Fruit fly (Drosophila melanogaster) whole organism, embryonic: ENCODE results near the gene Etl1.
A peak's percentile ranks its signal among the peaks of the same experiment; 100 is the strongest.

ENCODE experiments used
- B-H1 ChIP-seq: fragments of 200-800 bp; sonication (Bioruptor generic); IDR thresholded peaks from 3 replicates; pipeline ENCODE4 v1.3.6; 2022; ENCODE audit warnings: missing biosample characterization, missing genetic modification characterization
- CG10267 ChIP-seq: fragments of 200-800 bp; sonication (Bioruptor generic); optimal IDR thresholded peaks from 2 replicates; lab custom pipeline; 2018; ENCODE audit warnings: missing biosample characterization, mild to moderate bottlenecking, missing genetic modification characterization, moderate library complexity
- CG10366 ChIP-seq: fragments of 200-800 bp; sonication (Bioruptor generic); IDR thresholded peaks from 2 replicates; pipeline ENCODE4 v1.3.6; 2022; ENCODE audit warnings: missing biosample characterization, missing genetic modification characterization
- CG12391 ChIP-seq: fragments of 200-800 bp; sonication (Bioruptor generic); optimal IDR thresholded peaks from 3 replicates; lab custom pipeline; 2018; ENCODE audit warnings: missing biosample characterization, mild to moderate bottlenecking, missing genetic modification characterization, moderate library complexity
- CG14667 ChIP-seq: fragments of 200-800 bp; sonication (Bioruptor generic); IDR thresholded peaks from 2 replicates; pipeline ENCODE4 v1.3.6; 2022; ENCODE audit warnings: missing biosample characterization, missing genetic modification characterization
- CG15514 ChIP-seq: fragments of 200-800 bp; sonication (Bioruptor generic); optimal IDR thresholded peaks from 3 replicates; lab custom pipeline; 2017; ENCODE audit warnings: missing biosample characterization, missing genetic modification characterization, mild to moderate bottlenecking, moderate library complexity, missing genetic modification reagents
- CG16779 ChIP-seq: fragments of 200-800 bp; sonication (Bioruptor generic); IDR thresholded peaks from 2 replicates; pipeline ENCODE4 v1.3.6; 2022; ENCODE audit warnings: missing biosample characterization, missing genetic modification characterization
- CG16813 ChIP-seq: fragments of 200-800 bp; sonication (Bioruptor generic); IDR thresholded peaks from 3 replicates; pipeline ENCODE4 v1.3.6; 2022; ENCODE audit warnings: missing biosample characterization, missing genetic modification characterization; ENCODE audit not compliant: partially characterized antibody
- CG16863 ChIP-seq: fragments of 200-800 bp; sonication (Bioruptor generic); optimal IDR thresholded peaks from 3 replicates; lab custom pipeline; 2016; ENCODE audit warnings: missing biosample characterization, missing genetic modification characterization
- CG17186 ChIP-seq: fragments of 200-800 bp; sonication (Bioruptor generic); optimal IDR thresholded peaks from 3 replicates; lab custom pipeline; 2017; ENCODE audit warnings: missing biosample characterization, missing genetic modification reagents, missing genetic modification characterization
- CG17361 ChIP-seq: fragments of 200-800 bp; sonication (Bioruptor generic); IDR thresholded peaks from 3 replicates; pipeline ENCODE4 v1.3.6; 2022; ENCODE audit warnings: missing biosample characterization, missing genetic modification characterization
- CG17802 ChIP-seq: fragments of 200-800 bp; sonication (Bioruptor generic); optimal IDR thresholded peaks from 2 replicates; lab custom pipeline; 2018; ENCODE audit warnings: missing biosample characterization, mild to moderate bottlenecking, missing genetic modification characterization, moderate library complexity
- CG17912 ChIP-seq: fragments of 200-800 bp; sonication (Bioruptor generic); optimal IDR thresholded peaks from 2 replicates; lab custom pipeline; 2018; ENCODE audit warnings: missing biosample characterization, mild to moderate bottlenecking, missing genetic modification characterization
- CG2116 ChIP-seq: fragments of 200-800 bp; sonication (Bioruptor generic); optimal IDR thresholded peaks from 3 replicates; lab custom pipeline; 2018; ENCODE audit warnings: missing biosample characterization, mild to moderate bottlenecking, missing genetic modification characterization
- CG2120 ChIP-seq: fragments of 200-800 bp; sonication (Bioruptor generic); optimal IDR thresholded peaks from 3 replicates; lab custom pipeline; 2016; ENCODE audit warnings: missing biosample characterization, missing genetic modification characterization
- CG2199 ChIP-seq: fragments of 200-800 bp; sonication (Bioruptor generic); IDR thresholded peaks from 3 replicates; pipeline ENCODE4 v1.3.6; 2022; ENCODE audit warnings: missing biosample characterization, missing genetic modification characterization
- CG34224 ChIP-seq: fragments of 200-800 bp; sonication (Bioruptor generic); IDR thresholded peaks from 3 replicates; pipeline ENCODE4 v1.3.6; 2022; ENCODE audit warnings: missing biosample characterization, missing genetic modification characterization; ENCODE audit not compliant: partially characterized antibody
- CG34422 ChIP-seq: fragments of 200-800 bp; sonication (Bioruptor generic); IDR thresholded peaks from 3 replicates; pipeline ENCODE4 v1.3.6; 2022; ENCODE audit warnings: missing biosample characterization, missing genetic modification characterization
- CG7357 ChIP-seq: fragments of 200-800 bp; sonication (Bioruptor generic); IDR thresholded peaks from 3 replicates; pipeline ENCODE4 v1.3.6; 2022; ENCODE audit warnings: missing biosample characterization, missing genetic modification characterization
- CG8089 ChIP-seq: fragments of 200-800 bp; sonication (Bioruptor generic); optimal IDR thresholded peaks from 3 replicates; lab custom pipeline; 2016; ENCODE audit warnings: missing biosample characterization, missing genetic modification characterization
- CG8290 ChIP-seq, 3 experiments: fragments of 200-800 bp; sonication (Bioruptor generic); optimal IDR thresholded peaks; 2 replicates each; lab custom pipeline; 2016 to 2019; ENCODE audit warnings: missing biosample characterization in 3 of 3, missing genetic modification characterization in 3 of 3, mild to moderate bottlenecking in 2 of 3, moderate library complexity in 1 of 3
- CHES-1-like ChIP-seq: fragments of 200-800 bp; sonication (Bioruptor generic); optimal IDR thresholded peaks from 2 replicates; lab custom pipeline; 2016; ENCODE audit warnings: missing biosample characterization, missing genetic modification characterization
- CoRest ChIP-seq: fragments of 200-800 bp; sonication (Bioruptor generic); optimal IDR thresholded peaks from 3 replicates; lab custom pipeline; 2018; ENCODE audit warnings: missing biosample characterization, mild to moderate bottlenecking, missing genetic modification characterization, moderate library complexity
- Dp ChIP-seq: fragments of 200-800 bp; sonication (Bioruptor generic); optimal IDR thresholded peaks from 2 replicates; lab custom pipeline; 2018; ENCODE audit warnings: missing biosample characterization, mild to moderate bottlenecking, missing genetic modification characterization, moderate library complexity
- Hr51 ChIP-seq, 2 experiments: fragments of 200-800 bp; sonication (Bioruptor generic); optimal IDR thresholded peaks; 2 replicates in 1 of 2; 3 replicates in 1 of 2; lab custom pipeline; 2016 to 2018; ENCODE audit warnings: missing biosample characterization in 2 of 2, missing genetic modification characterization in 2 of 2, mild to moderate bottlenecking in 1 of 2, moderate library complexity in 1 of 2
- Max ChIP-seq: fragments of 200-800 bp; sonication (Bioruptor generic); optimal IDR thresholded peaks from 2 replicates; lab custom pipeline; 2016; ENCODE audit warnings: missing biosample characterization, mild to moderate bottlenecking, missing genetic modification characterization
- Myb ChIP-seq: fragments of 200-800 bp; sonication (Bioruptor generic); optimal IDR thresholded peaks from 2 replicates; lab custom pipeline; 2016; ENCODE audit warnings: missing biosample characterization, missing genetic modification characterization
- Opbp ChIP-seq: fragments of 200-800 bp; sonication (Bioruptor generic); IDR thresholded peaks from 3 replicates; pipeline ENCODE4 v1.3.6; 2022; ENCODE audit warnings: missing biosample characterization, missing genetic modification characterization; ENCODE audit not compliant: partially characterized antibody
- Scr ChIP-seq: fragments of 200-800 bp; sonication (Bioruptor generic); IDR thresholded peaks from 2 replicates; pipeline ENCODE4 v1.3.6; 2022; ENCODE audit warnings: missing biosample characterization, missing genetic modification characterization; ENCODE audit not compliant: partially characterized antibody
- Sin3A ChIP-seq: fragments of >200 bp; optimal IDR thresholded peaks from 2 replicates; lab custom pipeline; 2018
- Sox102F ChIP-seq: fragments of 200-800 bp; sonication (Bioruptor generic); optimal IDR thresholded peaks from 2 replicates; lab custom pipeline; 2018; ENCODE audit warnings: missing biosample characterization, mild to moderate bottlenecking, missing genetic modification characterization, moderate library complexity
- YL-1 ChIP-seq: fragments of 200-800 bp; sonication (Bioruptor generic); optimal IDR thresholded peaks from 3 replicates; lab custom pipeline; 2017; ENCODE audit warnings: missing biosample characterization, mild to moderate bottlenecking, missing genetic modification characterization
- amos ChIP-seq: fragments of 200-800 bp; sonication (Bioruptor generic); IDR thresholded peaks from 2 replicates; pipeline ENCODE4 v1.3.6; 2022; ENCODE audit warnings: missing biosample characterization, missing genetic modification characterization; ENCODE audit not compliant: partially characterized antibody
- aop ChIP-seq: fragments of 200-800 bp; sonication (Bioruptor generic); IDR thresholded peaks from 2 replicates; pipeline ENCODE4 v1.3.6; 2022; ENCODE audit warnings: missing biosample characterization, missing genetic modification characterization
- ap ChIP-seq: fragments of 200-800 bp; sonication (Bioruptor generic); IDR thresholded peaks from 2 replicates; pipeline ENCODE4 v1.3.6; 2022; ENCODE audit warnings: missing biosample characterization, missing genetic modification characterization
- ase ChIP-seq: fragments of 200-800 bp; sonication (Bioruptor generic); IDR thresholded peaks from 3 replicates; pipeline ENCODE4 v1.3.6; 2022; ENCODE audit warnings: missing biosample characterization, missing genetic modification characterization
- bab2 ChIP-seq: fragments of 200-800 bp; sonication (Bioruptor generic); optimal IDR thresholded peaks from 2 replicates; lab custom pipeline; 2016; ENCODE audit warnings: missing biosample characterization, missing genetic modification characterization
- bbx ChIP-seq: fragments of 200-800 bp; sonication (Bioruptor generic); IDR thresholded peaks from 2 replicates; pipeline ENCODE4 v1.3.6; 2022; ENCODE audit warnings: missing biosample characterization, missing genetic modification characterization; ENCODE audit not compliant: partially characterized antibody
- bowl ChIP-seq: fragments of 200-800 bp; sonication (Bioruptor generic); IDR thresholded peaks from 2 replicates; pipeline ENCODE4 v1.3.6; 2022; ENCODE audit warnings: missing biosample characterization, missing genetic modification characterization
- cato ChIP-seq: fragments of 200-800 bp; sonication (Bioruptor generic); optimal IDR thresholded peaks from 2 replicates; lab custom pipeline; 2016; ENCODE audit warnings: missing biosample characterization, missing genetic modification characterization, borderline replicate concordance
- fru ChIP-seq: fragments of >200 bp; optimal IDR thresholded peaks from 2 replicates; lab custom pipeline; 2017
- otp ChIP-seq: fragments of 200-800 bp; sonication (Bioruptor generic); IDR thresholded peaks from 3 replicates; pipeline ENCODE4, ENCODE4 v1.3.6; 2022; ENCODE audit warnings: missing biosample characterization, missing genetic modification characterization
- phol ChIP-seq: fragments of 200-800 bp; sonication (Bioruptor generic); optimal IDR thresholded peaks from 3 replicates; lab custom pipeline; 2018; ENCODE audit warnings: missing biosample characterization, mild to moderate bottlenecking, missing genetic modification characterization, moderate library complexity
- pzg ChIP-seq: fragments of 200-800 bp; sonication (Bioruptor generic); optimal IDR thresholded peaks from 3 replicates; lab custom pipeline; 2018; ENCODE audit warnings: missing biosample characterization, mild to moderate bottlenecking, missing genetic modification characterization, moderate library complexity
- repo ChIP-seq: fragments of 200-800 bp; sonication (Bioruptor generic); optimal IDR thresholded peaks from 2 replicates; lab custom pipeline; 2016; ENCODE audit warnings: missing biosample characterization, missing genetic modification characterization
- row ChIP-seq: fragments of 200-800 bp; sonication (Bioruptor generic); IDR thresholded peaks from 3 replicates; pipeline ENCODE4 v1.3.6; 2022; ENCODE audit warnings: missing biosample characterization, missing genetic modification characterization
- sna ChIP-seq: fragments of 200-800 bp; sonication (Bioruptor generic); IDR thresholded peaks from 2 replicates; pipeline ENCODE4 v1.3.6; 2022; ENCODE audit warnings: missing biosample characterization, missing genetic modification characterization; ENCODE audit not compliant: partially characterized antibody
- trem ChIP-seq: fragments of 200-800 bp; optimal IDR thresholded peaks from 3 replicates; lab custom pipeline; 2019; ENCODE audit warnings: missing biosample characterization, mild to moderate bottlenecking, missing genetic modification characterization, moderate library complexity
- tx ChIP-seq: fragments of 200-800 bp; sonication (Bioruptor generic); optimal IDR thresholded peaks from 2 replicates; lab custom pipeline; 2016; ENCODE audit warnings: missing biosample characterization, missing genetic modification characterization
- vnd ChIP-seq: fragments of 200-800 bp; sonication (Bioruptor generic); IDR thresholded peaks from 3 replicates; pipeline ENCODE4 v1.3.6; 2022; ENCODE audit warnings: missing biosample characterization, missing genetic modification characterization; ENCODE audit not compliant: partially characterized antibody
- vvl ChIP-seq: fragments of 200-800 bp; sonication (Bioruptor generic); IDR thresholded peaks from 2 replicates; pipeline ENCODE4 v1.3.6; 2022; ENCODE audit warnings: missing biosample characterization, missing genetic modification characterization

Etl1 gene

dm6 chr2L:9893183-9893582 is 19.2 kb downstream of the Etl1 start, which contains the start of gene mtDNA-helicase (continued):
- TF ChIP-seq CG34422 (peak; percentile 49; the same call in 2 of the 3 replicates), trem (tag; lab: Kevin White, UChicago) (peak; percentile 1), vvl (GFP tag; lab: Robert Waterston, UW) (no peak), CG2116 (GFP tag; lab: Kevin White, UChicago) (peak; percentile 94), CG10267 (tag; lab: Kevin White, UChicago) (peak; percentile 9), bowl (GFP tag; lab: Robert Waterston, UW) (no peak), bbx (GFP tag; lab: Robert Waterston, UW) (peak; percentile 60; the same call in 1 of the 2 replicates), CG12391 (tag; lab: Kevin White, UChicago) (peak; percentile 5), phol (tag; lab: Kevin White, UChicago) (peak; percentile 48), otp (no peak), CG16863 (GFP tag; lab: Kevin White, UChicago) (no peak), Max (GFP tag; lab: Kevin White, UChicago) (peak; percentile 18), Myb (GFP tag; lab: Kevin White, UChicago) (peak; percentile 37), fru (lab: Kevin White, UChicago) (no peak), Sin3A (lab: Kevin White, UChicago) (peak; percentile 12), pzg (GFP tag; lab: Kevin White, UChicago) (peak; percentile 36), cato (GFP tag; lab: Kevin White, UChicago) (no peak), ap (GFP tag; lab: Robert Waterston, UW) (no peak), CG17186 (GFP tag; lab: Kevin White, UChicago) (peak; percentile 31), CG2120 (peak; percentile 0), B-H1 (GFP tag; lab: Robert Waterston, UW) (no peak), CG15514 (GFP tag; lab: Kevin White, UChicago) (peak; percentile 5), Opbp (GFP tag; lab: Robert Waterston, UW) (peak; percentile 57; the same call in 1 of the 3 replicates), CG2199 (no peak), Sox102F (GFP tag; lab: Kevin White, UChicago) (no peak), CHES-1-like (GFP tag; lab: Kevin White, UChicago) (peak; percentile 6), amos (GFP tag; lab: Robert Waterston, UW) (peak; percentile 33; the same call in 1 of the 2 replicates), tx (GFP tag; lab: Kevin White, UChicago) (no peak), Dp (peak; percentile 86), sna (peak; percentile 61; the same call in 1 of the 2 replicates), vnd (GFP tag; lab: Robert Waterston, UW) (0 out of 3 replicates have a peak, but pooled peaks have one; percentile 41), CG34224 (peak; percentile 54; the same call in 2 of the 3 replicates), YL-1 (GFP tag; lab: Kevin White, UChicago) (peak; percentile 37)

dm6 chr2L:9890576-9890975 is 21.8 kb downstream of the Etl1 start, which contains the start of the genes CG34183 and CG4537:
Gene CG34183 (minus strand): TSS chr2L:9890772.
Gene CG4537 (plus strand): TSS chr2L:9890885.
- TF ChIP-seq CG17912 (GFP tag; lab: Kevin White, UChicago) (no peak), CG14667 (GFP tag; lab: Robert Waterston, UW) (no peak), CG8290 (GFP tag; optimal IDR thresholded peaks at IDR 0.05; lab: Kevin White, UChicago) (no peak), CG8290 (tag; optimal IDR thresholded peaks at IDR 0.05; lab: Kevin White, UChicago) (peak in 1 of 2 experiments; percentile 34), CG17361 (no peak), bab2 (GFP tag; lab: Kevin White, UChicago) (no peak), CG17802 (tag; lab: Kevin White, UChicago) (no peak), CoRest (tag; lab: Kevin White, UChicago) (no peak), aop (GFP tag; lab: Robert Waterston, UW) (no peak), Scr (GFP tag; lab: Robert Waterston, UW) (peak; percentile 90), ase (GFP tag; lab: Robert Waterston, UW) (no peak), CG10366 (GFP tag; lab: Robert Waterston, UW) (no peak), repo (GFP tag; lab: Kevin White, UChicago) (no peak), CG7357 (no peak), Hr51 (GFP tag; optimal IDR thresholded peaks at IDR 0.05; lab: Kevin White, UChicago) (no peak), row (GFP tag; lab: Robert Waterston, UW) (no peak), CG16779 (GFP tag; lab: Robert Waterston, UW) (no peak), CG8089 (GFP tag; lab: Kevin White, UChicago) (no peak), CG16813 (GFP tag; lab: Robert Waterston, UW) (peak; percentile 89)
